Worm (Caenorhabditis elegans) whole organism, L2 larva: ENCODE data around the gene Y37E11AL.1.

ENCODE experiments used
- C34F6.9 ChIP-seq: fragments of 150-350 bp; optimal IDR thresholded peaks from 2 replicates; lab custom pipeline; 2014; ENCODE audit warnings: missing biosample characterization, missing genetic modification characterization
- F13H6.1 ChIP-seq: sonication (generic microtip); optimal IDR thresholded peaks from 2 replicates; lab custom pipeline; 2016; ENCODE audit warnings: missing genetic modification characterization, missing compliant biosample characterization
- R02D3.7 ChIP-seq: fragments of 150-350 bp; optimal IDR thresholded peaks from 2 replicates; lab custom pipeline; 2014; ENCODE audit warnings: missing biosample characterization, missing genetic modification characterization
- ZK546.5 ChIP-seq: sonication (generic microtip); optimal IDR thresholded peaks from 2 replicates; lab custom pipeline; 2017; ENCODE audit warnings: missing biosample characterization, missing genetic modification characterization
- aly-2 ChIP-seq: fragments of 150-350 bp; optimal IDR thresholded peaks from 2 replicates; lab custom pipeline; 2014; ENCODE audit warnings: missing biosample characterization, missing genetic modification characterization
- ama-1 ChIP-seq: fragments of 150-350 bp; optimal IDR thresholded peaks from 2 replicates; lab custom pipeline; 2018; ENCODE audit warnings: inconsistent platforms
- blmp-1 ChIP-seq: sonication (generic microtip); optimal IDR thresholded peaks from 2 replicates; lab custom pipeline; 2017; ENCODE audit warnings: missing genetic modification characterization, mild to moderate bottlenecking, missing compliant biosample characterization, antibody characterized with exemption, moderate library complexity; ENCODE audit not compliant: insufficient read depth
- ceh-16 ChIP-seq: fragments of 150-350 bp; optimal IDR thresholded peaks from 2 replicates; lab custom pipeline; 2014; ENCODE audit warnings: missing biosample characterization, missing genetic modification characterization
- crh-2 ChIP-seq: sonication (generic microtip); optimal IDR thresholded peaks from 2 replicates; lab custom pipeline; 2017; ENCODE audit warnings: missing biosample characterization, missing genetic modification characterization
- dmd-4 ChIP-seq: sonication (generic microtip); optimal IDR thresholded peaks from 2 replicates; lab custom pipeline; 2017; ENCODE audit warnings: missing biosample characterization, missing genetic modification characterization
- egl-27 ChIP-seq: sonication (generic microtip); optimal IDR thresholded peaks from 3 replicates; lab custom pipeline; 2017; ENCODE audit warnings: missing biosample characterization, missing genetic modification reagents, missing genetic modification characterization
- elt-1 ChIP-seq: fragments of 150-350 bp; optimal IDR thresholded peaks from 2 replicates; lab custom pipeline; 2014; ENCODE audit warnings: missing biosample characterization, missing genetic modification characterization
- elt-3 ChIP-seq: sonication (generic microtip); optimal IDR thresholded peaks from 2 replicates; lab custom pipeline; 2017; ENCODE audit warnings: missing biosample characterization, missing genetic modification characterization
- fos-1 ChIP-seq: fragments of 150-350 bp; optimal IDR thresholded peaks from 2 replicates; lab custom pipeline; 2014; ENCODE audit warnings: missing biosample characterization, missing genetic modification characterization
- gmeb-1 ChIP-seq: fragments of 150-350 bp; optimal IDR thresholded peaks from 2 replicates; lab custom pipeline; 2014; ENCODE audit warnings: missing biosample characterization, missing genetic modification characterization
- lin-39 ChIP-seq: fragments of 150-350 bp; optimal IDR thresholded peaks from 2 replicates; lab custom pipeline; 2014; ENCODE audit warnings: missing biosample characterization, missing genetic modification reagents, missing genetic modification characterization
- lsy-2 ChIP-seq, 2 experiments: fragments of 150-350 bp in 1 of 2; sonication (generic microtip) in 1 of 2; optimal IDR thresholded peaks; 2 replicates each; lab custom pipeline; 2014 to 2017; ENCODE audit warnings: missing biosample characterization in 2 of 2, missing genetic modification characterization in 2 of 2
- mbf-1 ChIP-seq: sonication (generic microtip); optimal IDR thresholded peaks from 2 replicates; lab custom pipeline; 2017; ENCODE audit warnings: missing biosample characterization, missing genetic modification characterization
- mdl-1 ChIP-seq, 2 experiments: fragments of 150-350 bp in 1 of 2; sonication (generic microtip) in 1 of 2; optimal IDR thresholded peaks; 2 replicates each; lab custom pipeline; 2017; ENCODE audit warnings: missing biosample characterization in 2 of 2, missing genetic modification characterization in 2 of 2
- nhr-11 ChIP-seq: fragments of 150-350 bp; optimal IDR thresholded peaks from 2 replicates; lab custom pipeline; 2014; ENCODE audit warnings: missing biosample characterization, missing genetic modification characterization
- nhr-12 ChIP-seq: fragments of 150-350 bp; optimal IDR thresholded peaks from 2 replicates; lab custom pipeline; 2014; ENCODE audit warnings: missing biosample characterization, missing genetic modification characterization
- nhr-129 ChIP-seq: fragments of 150-350 bp; optimal IDR thresholded peaks from 2 replicates; lab custom pipeline; 2014; ENCODE audit warnings: missing biosample characterization, missing genetic modification characterization
- nhr-21 ChIP-seq: fragments of 150-350 bp; optimal IDR thresholded peaks from 2 replicates; lab custom pipeline; 2014; ENCODE audit warnings: missing biosample characterization, missing genetic modification characterization
- nhr-77 ChIP-seq: fragments of 150-350 bp; optimal IDR thresholded peaks from 2 replicates; lab custom pipeline; 2014; ENCODE audit warnings: missing biosample characterization, missing genetic modification characterization
- peb-1 ChIP-seq: fragments of 150-350 bp; optimal IDR thresholded peaks from 2 replicates; lab custom pipeline; 2014; ENCODE audit warnings: missing biosample characterization, missing genetic modification characterization
- sma-3 ChIP-seq: sonication (generic microtip); optimal IDR thresholded peaks from 2 replicates; lab custom pipeline; 2016; ENCODE audit warnings: missing genetic modification reagents, missing genetic modification characterization, missing compliant biosample characterization
- sma-9 ChIP-seq, 2 experiments: fragments of 150-350 bp in 1 of 2; sonication (generic microtip) in 1 of 2; optimal IDR thresholded peaks; 2 replicates each; lab custom pipeline; 2014 to 2016; ENCODE audit warnings: missing genetic modification characterization in 2 of 2, mild to moderate bottlenecking in 1 of 2, missing biosample characterization in 1 of 2, missing compliant biosample characterization in 1 of 2, missing genetic modification reagents in 1 of 2, moderate library complexity in 1 of 2
- snpc-4 ChIP-seq: fragments of 150-350 bp; optimal IDR thresholded peaks from 2 replicates; lab custom pipeline; 2014; ENCODE audit warnings: missing biosample characterization, missing genetic modification characterization
- unc-55 ChIP-seq: fragments of 150-350 bp; sonication (generic microtip); optimal IDR thresholded peaks from 3 replicates; lab custom pipeline; 2014; ENCODE audit warnings: missing biosample characterization, missing genetic modification reagents, missing genetic modification characterization
- unc-62 ChIP-seq: fragments of 150-350 bp; optimal IDR thresholded peaks from 2 replicates; lab custom pipeline; 2014; ENCODE audit warnings: missing biosample characterization, missing genetic modification reagents, missing genetic modification characterization
- zag-1 ChIP-seq: fragments of 150-350 bp; optimal IDR thresholded peaks from 2 replicates; lab custom pipeline; 2014; ENCODE audit warnings: missing biosample characterization, missing genetic modification characterization
- ztf-11 ChIP-seq: sonication (generic microtip); optimal IDR thresholded peaks from 2 replicates; lab custom pipeline; 2017; ENCODE audit warnings: missing biosample characterization, missing genetic modification characterization

Y37E11AL.1 gene

DNA sequence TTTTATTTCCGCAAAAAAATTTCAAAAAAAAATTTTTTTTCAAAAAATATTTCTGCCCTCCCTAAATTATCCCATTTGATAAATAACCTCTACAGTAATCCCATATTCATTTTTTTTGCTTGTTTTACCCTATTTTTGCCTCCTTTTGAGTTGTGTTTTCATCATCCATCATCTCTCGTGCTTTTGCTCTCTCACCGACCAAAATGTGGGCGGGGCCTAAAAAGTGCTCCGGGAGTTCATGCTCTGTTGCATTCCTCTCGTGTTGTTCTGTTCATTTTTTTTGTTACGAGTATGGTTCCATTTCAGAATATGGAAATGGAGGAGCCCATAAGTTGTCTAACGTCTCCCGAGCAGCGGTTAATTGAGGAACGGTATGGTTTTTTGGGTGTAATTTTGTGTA, at the start of gene Y37E11AL.1:
Y37E11AL.1 (plus strand) TSS at position 301 of the 400 bp plus-strand sequence.
- TF ChIP-seq nhr-77 = no peak
- no peak for TF ChIP-seq C34F6.9 (tag; lab: Kevin White, UChicago)
- TF ChIP-seq lsy-2 (tag; optimal IDR thresholded peaks at IDR 0.05; lab: Kevin White, UChicago) = no peak
- no peak for TF ChIP-seq F13H6.1 (tag; lab: Kevin White, UChicago)
- no peak for TF ChIP-seq snpc-4
- TF ChIP-seq peb-1 (tag; lab: Kevin White, UChicago) = no peak
- TF ChIP-seq elt-1 (tag; lab: Kevin White, UChicago) = no peak
- no peak for TF ChIP-seq ceh-16
- no peak for TF ChIP-seq R02D3.7 (tag; lab: Kevin White, UChicago)
- no peak for TF ChIP-seq unc-55 (GFP tag; lab: Kevin White, UChicago)
- no peak for TF ChIP-seq elt-3 (tag; lab: Kevin White, UChicago)
- no peak for TF ChIP-seq lin-39 (tag; lab: Kevin White, UChicago)

DNA sequence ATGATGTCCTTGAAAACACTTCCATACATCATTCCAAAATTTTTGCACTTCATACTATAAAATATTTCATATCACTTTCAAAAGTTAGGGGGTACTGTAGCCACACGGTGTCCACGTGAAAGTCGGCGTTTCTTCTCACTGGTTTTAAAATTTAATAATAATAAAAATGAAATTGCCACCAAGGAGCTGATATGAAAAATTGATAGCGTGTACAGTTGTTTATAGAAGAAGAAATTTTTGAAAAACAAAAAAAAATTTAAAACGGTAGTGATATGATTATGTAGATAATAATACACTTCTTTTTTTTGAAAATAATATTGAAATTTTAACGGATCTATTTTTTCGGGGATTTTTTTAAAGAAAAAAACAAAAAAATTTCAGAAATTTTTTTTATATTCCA, 49.3 kb upstream of the Y37E11AL.1 start:
- no peak for TF ChIP-seq fos-1 (tag; lab: Kevin White, UChicago)

DNA sequence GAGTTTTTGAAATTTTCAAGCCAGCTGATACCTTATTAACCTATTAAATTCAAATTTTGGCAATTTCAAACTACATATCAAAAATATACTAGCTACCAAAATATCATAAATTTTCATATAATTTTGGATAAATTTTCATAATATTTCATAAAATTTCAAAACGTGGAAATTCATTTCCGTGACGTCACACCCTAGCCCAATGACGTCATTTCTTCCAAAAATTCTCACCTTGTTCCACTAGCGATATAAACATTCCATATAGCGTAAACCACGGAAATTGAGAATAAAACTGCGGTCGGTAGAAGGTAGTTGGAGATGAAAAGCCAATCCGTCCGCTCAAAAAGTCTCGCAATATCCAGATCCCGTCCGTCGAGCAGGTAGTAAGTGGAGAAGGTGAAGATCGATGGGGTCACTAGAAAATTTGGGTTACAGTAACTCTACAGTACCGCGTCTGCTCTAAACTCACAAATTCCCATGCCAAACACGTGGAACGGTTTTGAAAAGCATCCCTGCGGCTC, 48.1 kb upstream of the Y37E11AL.1 start:
- TF ChIP-seq F13H6.1 (tag; lab: Kevin White, UChicago) = no peak
- TF ChIP-seq blmp-1 (tag; lab: Kevin White, UChicago) = no peak
- no peak for TF ChIP-seq mdl-1 (tag; optimal IDR thresholded peaks at IDR 0.05; lab: Kevin White, UChicago)
- TF ChIP-seq R02D3.7 (tag; lab: Kevin White, UChicago) = no peak
- no peak for TF ChIP-seq crh-2 (tag; lab: Kevin White, UChicago)
- TF ChIP-seq, all 48 proteins: peak for 0

DNA sequence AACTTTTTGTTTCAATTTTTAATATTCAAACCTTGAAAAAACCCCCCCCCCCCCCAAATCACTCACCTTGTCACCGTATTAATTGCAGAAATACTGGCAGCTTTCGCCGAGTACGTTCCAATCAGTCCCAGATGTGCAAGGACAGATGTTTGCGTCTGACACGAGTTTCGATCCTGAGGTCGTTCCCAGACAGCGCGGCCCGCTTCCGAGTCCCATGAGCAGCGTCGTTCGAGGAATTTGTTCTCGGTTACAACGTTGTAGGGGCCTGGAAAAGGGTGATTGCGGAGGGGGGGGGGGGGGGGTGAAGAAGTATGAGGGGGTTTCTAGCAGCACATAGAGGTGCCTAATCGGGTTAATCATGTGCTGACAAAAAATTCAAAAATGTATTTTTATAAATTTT, 46.4 kb upstream of the Y37E11AL.1 start:
- TF ChIP-seq egl-27 (tag; lab: Kevin White, UChicago) = no peak
- no peak for TF ChIP-seq nhr-77
- TF ChIP-seq nhr-129 = no peak
- TF ChIP-seq unc-62 (GFP tag; lab: Kevin White, UChicago) = no peak
- no peak for TF ChIP-seq sma-3 (GFP tag; lab: Kevin White, UChicago)
- TF ChIP-seq zag-1 (tag; lab: Kevin White, UChicago) = no peak
- no peak for TF ChIP-seq ama-1
- no peak for TF ChIP-seq ZK546.5
- TF ChIP-seq fos-1 (tag; lab: Kevin White, UChicago) = no peak
- TF ChIP-seq aly-2 = no peak

DNA sequence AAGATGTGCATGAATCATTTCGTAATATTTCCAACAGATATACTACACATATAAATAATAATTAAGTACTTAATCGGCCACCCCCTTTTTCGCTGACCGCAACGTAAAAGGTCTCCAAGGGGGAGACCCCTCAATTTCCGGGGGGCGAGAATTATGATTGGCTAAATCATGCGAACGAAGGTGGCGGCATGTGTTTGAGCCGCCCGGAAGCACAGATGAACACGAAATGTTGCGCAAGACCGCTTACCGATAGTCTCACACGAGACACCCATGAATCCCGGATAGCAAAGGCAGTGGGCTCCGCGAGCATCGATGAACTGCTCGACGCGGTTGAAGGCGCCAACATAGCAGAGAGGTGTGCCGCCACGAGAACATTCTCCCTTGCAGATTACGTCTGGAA, 44.2 kb upstream of the Y37E11AL.1 start:
- TF ChIP-seq dmd-4 = no peak
- no peak for TF ChIP-seq blmp-1 (tag; lab: Kevin White, UChicago)
- TF ChIP-seq lsy-2 (tag; optimal IDR thresholded peaks at IDR 0.05; lab: Kevin White, UChicago) = no peak
- TF ChIP-seq elt-3 (tag; lab: Kevin White, UChicago) = no peak
- no peak for TF ChIP-seq ZK546.5
- no peak for TF ChIP-seq ztf-11 (tag; lab: Kevin White, UChicago)
- TF ChIP-seq aly-2 = no peak
- no peak for TF ChIP-seq nhr-11 (tag; lab: Kevin White, UChicago)
- TF ChIP-seq egl-27 (tag; lab: Kevin White, UChicago) = no peak
- no peak for TF ChIP-seq nhr-21 (tag; lab: Kevin White, UChicago)

DNA sequence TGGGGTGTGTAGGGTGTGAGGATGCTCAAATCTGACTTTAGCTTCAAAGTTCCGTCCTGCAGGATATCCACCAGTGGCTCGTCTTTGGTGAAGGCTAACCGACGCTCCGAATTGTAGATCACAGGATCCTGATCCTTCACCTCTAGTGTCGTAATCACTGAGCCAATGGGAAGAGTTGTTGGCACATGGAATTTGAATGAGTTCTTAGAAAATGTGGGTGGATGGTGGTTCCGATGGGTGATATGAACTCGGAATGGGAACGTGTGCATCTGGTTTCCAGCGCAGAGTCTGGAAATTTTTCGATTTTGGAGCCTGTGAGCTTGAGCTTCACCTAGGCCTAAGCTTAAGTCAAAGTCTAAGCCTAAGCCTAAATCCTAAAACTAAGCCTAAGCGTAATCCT, 42.8 kb upstream of the Y37E11AL.1 start:
- TF ChIP-seq blmp-1 (tag; lab: Kevin White, UChicago) = no peak
- TF ChIP-seq mbf-1 = no peak
- TF ChIP-seq nhr-77 = no peak
- TF ChIP-seq sma-9 (GFP tag; optimal IDR thresholded peaks at IDR 0.05; lab: Kevin White, UChicago) = no peak
- no peak for TF ChIP-seq sma-9 (tag; optimal IDR thresholded peaks at IDR 0.05; lab: Kevin White, UChicago)
- TF ChIP-seq nhr-12 = no peak
- TF ChIP-seq gmeb-1 (tag; lab: Kevin White, UChicago) = no peak
